Worm (Caenorhabditis elegans) whole organism, L2 larva: ENCODE measurements around the gene T21E8.4.

Source experiments
- C34F6.9 ChIP-seq: fragments of 150-350 bp; optimal IDR thresholded peaks from 2 replicates; lab custom pipeline; 2014; ENCODE audit warnings: missing biosample characterization, missing genetic modification characterization
- F13H6.1 ChIP-seq: sonication (generic microtip); optimal IDR thresholded peaks from 2 replicates; lab custom pipeline; 2016; ENCODE audit warnings: missing genetic modification characterization, missing compliant biosample characterization
- Y55F3AM.14 ChIP-seq: fragments of 200-800 bp; sonication (Bioruptor generic); optimal IDR thresholded peaks from 2 replicates; lab custom pipeline; 2018; ENCODE audit warnings: mild to moderate bottlenecking, missing genetic modification characterization, missing compliant biosample characterization
- ZK546.5 ChIP-seq: sonication (generic microtip); optimal IDR thresholded peaks from 2 replicates; lab custom pipeline; 2017; ENCODE audit warnings: missing biosample characterization, missing genetic modification characterization
- alr-1 ChIP-seq: fragments of 150-350 bp; optimal IDR thresholded peaks from 2 replicates; lab custom pipeline; 2014; ENCODE audit warnings: missing biosample characterization, missing genetic modification characterization
- ama-1 ChIP-seq: fragments of 150-350 bp; optimal IDR thresholded peaks from 2 replicates; lab custom pipeline; 2018; ENCODE audit warnings: inconsistent platforms
- blmp-1 ChIP-seq: sonication (generic microtip); optimal IDR thresholded peaks from 2 replicates; lab custom pipeline; 2017; ENCODE audit warnings: missing genetic modification characterization, mild to moderate bottlenecking, missing compliant biosample characterization, antibody characterized with exemption, moderate library complexity; ENCODE audit not compliant: insufficient read depth
- ceh-16 ChIP-seq: fragments of 150-350 bp; optimal IDR thresholded peaks from 2 replicates; lab custom pipeline; 2014; ENCODE audit warnings: missing biosample characterization, missing genetic modification characterization
- crh-2 ChIP-seq: sonication (generic microtip); optimal IDR thresholded peaks from 2 replicates; lab custom pipeline; 2017; ENCODE audit warnings: missing biosample characterization, missing genetic modification characterization
- egl-27 ChIP-seq: sonication (generic microtip); optimal IDR thresholded peaks from 3 replicates; lab custom pipeline; 2017; ENCODE audit warnings: missing biosample characterization, missing genetic modification reagents, missing genetic modification characterization
- elt-1 ChIP-seq: fragments of 150-350 bp; optimal IDR thresholded peaks from 2 replicates; lab custom pipeline; 2014; ENCODE audit warnings: missing biosample characterization, missing genetic modification characterization
- fos-1 ChIP-seq: fragments of 150-350 bp; optimal IDR thresholded peaks from 2 replicates; lab custom pipeline; 2014; ENCODE audit warnings: missing biosample characterization, missing genetic modification characterization
- gmeb-1 ChIP-seq: fragments of 150-350 bp; optimal IDR thresholded peaks from 2 replicates; lab custom pipeline; 2014; ENCODE audit warnings: missing biosample characterization, missing genetic modification characterization
- lin-11 ChIP-seq: fragments of 150-350 bp; sonication (generic microtip); optimal IDR thresholded peaks from 2 replicates; lab custom pipeline; 2014; ENCODE audit warnings: missing biosample characterization, missing genetic modification characterization, inconsistent platforms, mixed read lengths
- lin-13 ChIP-seq: fragments of 150-350 bp; optimal IDR thresholded peaks from 2 replicates; lab custom pipeline; 2014; ENCODE audit warnings: missing biosample characterization, missing genetic modification reagents, missing genetic modification characterization
- lsy-2 ChIP-seq, 2 experiments: fragments of 150-350 bp in 1 of 2; sonication (generic microtip) in 1 of 2; optimal IDR thresholded peaks; 2 replicates each; lab custom pipeline; 2014 to 2017; ENCODE audit warnings: missing biosample characterization in 2 of 2, missing genetic modification characterization in 2 of 2
- mab-5 ChIP-seq: fragments of 150-350 bp; optimal IDR thresholded peaks from 2 replicates; lab custom pipeline; 2014; ENCODE audit warnings: missing biosample characterization, missing genetic modification characterization
- mdl-1 ChIP-seq, 2 experiments: fragments of 150-350 bp in 1 of 2; sonication (generic microtip) in 1 of 2; optimal IDR thresholded peaks; 2 replicates each; lab custom pipeline; 2017; ENCODE audit warnings: missing biosample characterization in 2 of 2, missing genetic modification characterization in 2 of 2
- nhr-11 ChIP-seq: fragments of 150-350 bp; optimal IDR thresholded peaks from 2 replicates; lab custom pipeline; 2014; ENCODE audit warnings: missing biosample characterization, missing genetic modification characterization
- nhr-129 ChIP-seq: fragments of 150-350 bp; optimal IDR thresholded peaks from 2 replicates; lab custom pipeline; 2014; ENCODE audit warnings: missing biosample characterization, missing genetic modification characterization
- nhr-21 ChIP-seq: fragments of 150-350 bp; optimal IDR thresholded peaks from 2 replicates; lab custom pipeline; 2014; ENCODE audit warnings: missing biosample characterization, missing genetic modification characterization
- nhr-237 ChIP-seq: fragments of 150-350 bp; optimal IDR thresholded peaks from 2 replicates; lab custom pipeline; 2014; ENCODE audit warnings: missing biosample characterization, missing genetic modification characterization
- nhr-25 ChIP-seq: fragments of 150-350 bp; sonication (generic microtip); optimal IDR thresholded peaks from 3 replicates; lab custom pipeline; 2014; ENCODE audit warnings: missing biosample characterization, missing genetic modification characterization
- nhr-6 ChIP-seq: fragments of 150-350 bp; optimal IDR thresholded peaks from 2 replicates; lab custom pipeline; 2014; ENCODE audit warnings: missing biosample characterization, missing genetic modification characterization
- sem-4 ChIP-seq: fragments of 150-350 bp; optimal IDR thresholded peaks from 2 replicates; lab custom pipeline; 2014; ENCODE audit warnings: missing biosample characterization, missing genetic modification reagents, missing genetic modification characterization
- sma-3 ChIP-seq: sonication (generic microtip); optimal IDR thresholded peaks from 2 replicates; lab custom pipeline; 2016; ENCODE audit warnings: missing genetic modification reagents, missing genetic modification characterization, missing compliant biosample characterization
- sma-9 ChIP-seq, 2 experiments: fragments of 150-350 bp in 1 of 2; sonication (generic microtip) in 1 of 2; optimal IDR thresholded peaks; 2 replicates each; lab custom pipeline; 2014 to 2016; ENCODE audit warnings: missing genetic modification characterization in 2 of 2, mild to moderate bottlenecking in 1 of 2, missing biosample characterization in 1 of 2, missing compliant biosample characterization in 1 of 2, missing genetic modification reagents in 1 of 2, moderate library complexity in 1 of 2
- snpc-4 ChIP-seq: fragments of 150-350 bp; optimal IDR thresholded peaks from 2 replicates; lab custom pipeline; 2014; ENCODE audit warnings: missing biosample characterization, missing genetic modification characterization
- unc-39 ChIP-seq: fragments of 150-350 bp; optimal IDR thresholded peaks from 2 replicates; lab custom pipeline; 2014; ENCODE audit warnings: missing biosample characterization, missing genetic modification characterization
- unc-55 ChIP-seq: fragments of 150-350 bp; sonication (generic microtip); optimal IDR thresholded peaks from 3 replicates; lab custom pipeline; 2014; ENCODE audit warnings: missing biosample characterization, missing genetic modification reagents, missing genetic modification characterization
- zag-1 ChIP-seq: fragments of 150-350 bp; optimal IDR thresholded peaks from 2 replicates; lab custom pipeline; 2014; ENCODE audit warnings: missing biosample characterization, missing genetic modification characterization
- ztf-1 ChIP-seq: fragments of 200-800 bp; sonication (Bioruptor generic); conservative IDR thresholded peaks from 2 replicates; pipeline ENCODE4 v1.3.6; 2022; ENCODE audit warnings: missing genetic modification characterization, missing compliant biosample characterization

The T21E8.4 gene

ce11 chrX:10896498-10896897 lies 15.9 kb downstream of the T21E8.4 start, which contains the start of gene haly-1:
Gene haly-1, minus strand, starts transcription at chrX:10896598.
- no peak for TF ChIP-seq nhr-11
- TF ChIP-seq nhr-25 (tag; lab: Kevin White, UChicago), result no peak
- no peak for TF ChIP-seq nhr-237
- TF ChIP-seq mab-5 (tag; lab: Kevin White, UChicago), result no peak
- no peak for TF ChIP-seq sma-9 (GFP tag; optimal IDR thresholded peaks at IDR 0.05; lab: Kevin White, UChicago)
- no peak for TF ChIP-seq sma-9 (tag; optimal IDR thresholded peaks at IDR 0.05; lab: Kevin White, UChicago)
- TF ChIP-seq ceh-16 (tag; lab: Kevin White, UChicago), result no peak
- no peak for TF ChIP-seq lin-13 (GFP tag; lab: Kevin White, UChicago)
- TF ChIP-seq F13H6.1, result no peak
- no peak for TF ChIP-seq sem-4 (tag; lab: Kevin White, UChicago)

- TF ChIP-seq blmp-1 (tag; lab: Kevin White, UChicago) (no peak), lin-13 (GFP tag; lab: Kevin White, UChicago) (peak; percentile 4), sma-9 (GFP tag; optimal IDR thresholded peaks at IDR 0.05; lab: Kevin White, UChicago) (peak; percentile 45), sma-9 (tag; optimal IDR thresholded peaks at IDR 0.05; lab: Kevin White, UChicago) (no peak), gmeb-1 (tag; lab: Kevin White, UChicago) (no peak), elt-1 (tag; lab: Kevin White, UChicago) (no peak), lsy-2 (tag; optimal IDR thresholded peaks at IDR 0.05; lab: Kevin White, UChicago) (peak in 1 of 2 experiments; percentile 47), nhr-6 (no peak), C34F6.9 (tag; lab: Kevin White, UChicago) (peak; percentile 35), Y55F3AM.14 (GFP tag; lab: Kevin White, UChicago) (no peak), nhr-11 (no peak), lin-11 (tag; lab: Kevin White, UChicago) (peak; percentile 37), nhr-25 (tag; lab: Kevin White, UChicago) (peak; percentile 38), nhr-129 (tag; lab: Kevin White, UChicago) (peak; percentile 72), ztf-1 (no peak), zag-1 (no peak), F13H6.1 (peak; percentile 45), sma-3 (GFP tag; lab: Kevin White, UChicago) (peak; percentile 19), sem-4 (tag; lab: Kevin White, UChicago) (peak; percentile 3), unc-39 (tag; lab: Kevin White, UChicago) (no peak), fos-1 (peak; percentile 53)
Observed at ce11 chrX:10900079-10900724, 19.6 kb downstream of the T21E8.4 start, which contains the start of gene suca-1. Gene suca-1, minus strand, starts transcription at chrX:10900114.

- TF ChIP-seq mab-5 (tag; lab: Kevin White, UChicago) (peak; percentile 50), blmp-1 (tag; lab: Kevin White, UChicago) (peak; percentile 15), F13H6.1 (peak; percentile 80), nhr-21 (tag; lab: Kevin White, UChicago) (peak; percentile 66), zag-1 (peak; percentile 29), ZK546.5 (tag; lab: Kevin White, UChicago) (no peak), mdl-1 (tag; optimal IDR thresholded peaks at IDR 0.05; lab: Kevin White, UChicago) (peak; percentile 15 to 70), nhr-129 (tag; lab: Kevin White, UChicago) (peak; percentile 93), lsy-2 (tag; optimal IDR thresholded peaks at IDR 0.05; lab: Kevin White, UChicago) (peak; percentile 18 to 66), alr-1 (tag; lab: Kevin White, UChicago) (no peak), sma-3 (GFP tag; lab: Kevin White, UChicago) (no peak), sma-9 (GFP tag; optimal IDR thresholded peaks at IDR 0.05; lab: Kevin White, UChicago) (peak; percentile 88), sma-9 (tag; optimal IDR thresholded peaks at IDR 0.05; lab: Kevin White, UChicago) (no peak), lin-13 (GFP tag; lab: Kevin White, UChicago) (peak; percentile 31), nhr-25 (tag; lab: Kevin White, UChicago) (peak; percentile 9), ama-1 (lab: Kevin White, UChicago) (no peak), Y55F3AM.14 (GFP tag; lab: Kevin White, UChicago) (no peak), nhr-6 (peak; percentile 64), unc-55 (GFP tag; lab: Kevin White, UChicago) (peak; percentile 83), sem-4 (tag; lab: Kevin White, UChicago) (peak; percentile 17), snpc-4 (tag; lab: Kevin White, UChicago) (peak; percentile 36), crh-2 (tag; lab: Kevin White, UChicago) (peak; percentile 44), fos-1 (peak; percentile 45), egl-27 (tag; lab: Kevin White, UChicago) (peak; percentile 41), C34F6.9 (tag; lab: Kevin White, UChicago) (peak; percentile 88)
- TF ChIP-seq, all 48 proteins: peak for 19
Observed at ce11 chrX:10900952-10901351, 20.3 kb downstream of the T21E8.4 start.
